Worm (Caenorhabditis elegans) whole organism, L2 larva: ENCODE results near the gene cab-1.

Experiments used
- C34F6.9 ChIP-seq: fragments of 150-350 bp; optimal IDR thresholded peaks from 2 replicates; lab custom pipeline; 2014; ENCODE audit warnings: missing biosample characterization, missing genetic modification characterization
- F13H6.1 ChIP-seq: sonication (generic microtip); optimal IDR thresholded peaks from 2 replicates; lab custom pipeline; 2016; ENCODE audit warnings: missing genetic modification characterization, missing compliant biosample characterization
- R02D3.7 ChIP-seq: fragments of 150-350 bp; optimal IDR thresholded peaks from 2 replicates; lab custom pipeline; 2014; ENCODE audit warnings: missing biosample characterization, missing genetic modification characterization
- Y55F3AM.14 ChIP-seq: fragments of 200-800 bp; sonication (Bioruptor generic); optimal IDR thresholded peaks from 2 replicates; lab custom pipeline; 2018; ENCODE audit warnings: mild to moderate bottlenecking, missing genetic modification characterization, missing compliant biosample characterization
- ZK546.5 ChIP-seq: sonication (generic microtip); optimal IDR thresholded peaks from 2 replicates; lab custom pipeline; 2017; ENCODE audit warnings: missing biosample characterization, missing genetic modification characterization
- alr-1 ChIP-seq: fragments of 150-350 bp; optimal IDR thresholded peaks from 2 replicates; lab custom pipeline; 2014; ENCODE audit warnings: missing biosample characterization, missing genetic modification characterization
- aly-2 ChIP-seq: fragments of 150-350 bp; optimal IDR thresholded peaks from 2 replicates; lab custom pipeline; 2014; ENCODE audit warnings: missing biosample characterization, missing genetic modification characterization
- ama-1 ChIP-seq: fragments of 150-350 bp; optimal IDR thresholded peaks from 2 replicates; lab custom pipeline; 2018; ENCODE audit warnings: inconsistent platforms
- blmp-1 ChIP-seq: sonication (generic microtip); optimal IDR thresholded peaks from 2 replicates; lab custom pipeline; 2017; ENCODE audit warnings: missing genetic modification characterization, mild to moderate bottlenecking, missing compliant biosample characterization, antibody characterized with exemption, moderate library complexity; ENCODE audit not compliant: insufficient read depth
- ceh-16 ChIP-seq: fragments of 150-350 bp; optimal IDR thresholded peaks from 2 replicates; lab custom pipeline; 2014; ENCODE audit warnings: missing biosample characterization, missing genetic modification characterization
- ceh-82 ChIP-seq: fragments of 150-350 bp; optimal IDR thresholded peaks from 2 replicates; lab custom pipeline; 2014; ENCODE audit warnings: missing biosample characterization, missing genetic modification characterization
- crh-2 ChIP-seq: sonication (generic microtip); optimal IDR thresholded peaks from 2 replicates; lab custom pipeline; 2017; ENCODE audit warnings: missing biosample characterization, missing genetic modification characterization
- dmd-4 ChIP-seq: sonication (generic microtip); optimal IDR thresholded peaks from 2 replicates; lab custom pipeline; 2017; ENCODE audit warnings: missing biosample characterization, missing genetic modification characterization
- egl-27 ChIP-seq: sonication (generic microtip); optimal IDR thresholded peaks from 3 replicates; lab custom pipeline; 2017; ENCODE audit warnings: missing biosample characterization, missing genetic modification reagents, missing genetic modification characterization
- elt-1 ChIP-seq: fragments of 150-350 bp; optimal IDR thresholded peaks from 2 replicates; lab custom pipeline; 2014; ENCODE audit warnings: missing biosample characterization, missing genetic modification characterization
- elt-3 ChIP-seq: sonication (generic microtip); optimal IDR thresholded peaks from 2 replicates; lab custom pipeline; 2017; ENCODE audit warnings: missing biosample characterization, missing genetic modification characterization
- fos-1 ChIP-seq: fragments of 150-350 bp; optimal IDR thresholded peaks from 2 replicates; lab custom pipeline; 2014; ENCODE audit warnings: missing biosample characterization, missing genetic modification characterization
- gmeb-1 ChIP-seq: fragments of 150-350 bp; optimal IDR thresholded peaks from 2 replicates; lab custom pipeline; 2014; ENCODE audit warnings: missing biosample characterization, missing genetic modification characterization
- lin-11 ChIP-seq: fragments of 150-350 bp; sonication (generic microtip); optimal IDR thresholded peaks from 2 replicates; lab custom pipeline; 2014; ENCODE audit warnings: missing biosample characterization, missing genetic modification characterization, inconsistent platforms, mixed read lengths
- lin-13 ChIP-seq: fragments of 150-350 bp; optimal IDR thresholded peaks from 2 replicates; lab custom pipeline; 2014; ENCODE audit warnings: missing biosample characterization, missing genetic modification reagents, missing genetic modification characterization
- lin-39 ChIP-seq: fragments of 150-350 bp; optimal IDR thresholded peaks from 2 replicates; lab custom pipeline; 2014; ENCODE audit warnings: missing biosample characterization, missing genetic modification reagents, missing genetic modification characterization
- lsy-2 ChIP-seq, 2 experiments: fragments of 150-350 bp in 1 of 2; sonication (generic microtip) in 1 of 2; optimal IDR thresholded peaks; 2 replicates each; lab custom pipeline; 2014 to 2017; ENCODE audit warnings: missing biosample characterization in 2 of 2, missing genetic modification characterization in 2 of 2
- mab-5 ChIP-seq: fragments of 150-350 bp; optimal IDR thresholded peaks from 2 replicates; lab custom pipeline; 2014; ENCODE audit warnings: missing biosample characterization, missing genetic modification characterization
- mbf-1 ChIP-seq: sonication (generic microtip); optimal IDR thresholded peaks from 2 replicates; lab custom pipeline; 2017; ENCODE audit warnings: missing biosample characterization, missing genetic modification characterization
- mdl-1 ChIP-seq, 2 experiments: fragments of 150-350 bp in 1 of 2; sonication (generic microtip) in 1 of 2; optimal IDR thresholded peaks; 2 replicates each; lab custom pipeline; 2017; ENCODE audit warnings: missing biosample characterization in 2 of 2, missing genetic modification characterization in 2 of 2
- nhr-10 ChIP-seq: sonication (generic microtip); optimal IDR thresholded peaks from 2 replicates; lab custom pipeline; 2017; ENCODE audit warnings: missing biosample characterization, missing genetic modification characterization
- nhr-11 ChIP-seq: fragments of 150-350 bp; optimal IDR thresholded peaks from 2 replicates; lab custom pipeline; 2014; ENCODE audit warnings: missing biosample characterization, missing genetic modification characterization
- nhr-12 ChIP-seq: fragments of 150-350 bp; optimal IDR thresholded peaks from 2 replicates; lab custom pipeline; 2014; ENCODE audit warnings: missing biosample characterization, missing genetic modification characterization
- nhr-129 ChIP-seq: fragments of 150-350 bp; optimal IDR thresholded peaks from 2 replicates; lab custom pipeline; 2014; ENCODE audit warnings: missing biosample characterization, missing genetic modification characterization
- nhr-21 ChIP-seq: fragments of 150-350 bp; optimal IDR thresholded peaks from 2 replicates; lab custom pipeline; 2014; ENCODE audit warnings: missing biosample characterization, missing genetic modification characterization
- nhr-23 ChIP-seq: fragments of 150-350 bp; optimal IDR thresholded peaks from 2 replicates; lab custom pipeline; 2014; ENCODE audit warnings: missing biosample characterization, missing genetic modification reagents, missing genetic modification characterization
- nhr-237 ChIP-seq: fragments of 150-350 bp; optimal IDR thresholded peaks from 2 replicates; lab custom pipeline; 2014; ENCODE audit warnings: missing biosample characterization, missing genetic modification characterization
- nhr-25 ChIP-seq: fragments of 150-350 bp; sonication (generic microtip); optimal IDR thresholded peaks from 3 replicates; lab custom pipeline; 2014; ENCODE audit warnings: missing biosample characterization, missing genetic modification characterization
- nhr-6 ChIP-seq: fragments of 150-350 bp; optimal IDR thresholded peaks from 2 replicates; lab custom pipeline; 2014; ENCODE audit warnings: missing biosample characterization, missing genetic modification characterization
- nhr-77 ChIP-seq: fragments of 150-350 bp; optimal IDR thresholded peaks from 2 replicates; lab custom pipeline; 2014; ENCODE audit warnings: missing biosample characterization, missing genetic modification characterization
- peb-1 ChIP-seq: fragments of 150-350 bp; optimal IDR thresholded peaks from 2 replicates; lab custom pipeline; 2014; ENCODE audit warnings: missing biosample characterization, missing genetic modification characterization
- sem-4 ChIP-seq: fragments of 150-350 bp; optimal IDR thresholded peaks from 2 replicates; lab custom pipeline; 2014; ENCODE audit warnings: missing biosample characterization, missing genetic modification reagents, missing genetic modification characterization
- skn-1 ChIP-seq: sonication (generic microtip); optimal IDR thresholded peaks from 2 replicates; lab custom pipeline; 2017; ENCODE audit warnings: missing biosample characterization, missing genetic modification characterization
- sma-3 ChIP-seq: sonication (generic microtip); optimal IDR thresholded peaks from 2 replicates; lab custom pipeline; 2016; ENCODE audit warnings: missing genetic modification reagents, missing genetic modification characterization, missing compliant biosample characterization
- sma-9 ChIP-seq, 2 experiments: fragments of 150-350 bp in 1 of 2; sonication (generic microtip) in 1 of 2; optimal IDR thresholded peaks; 2 replicates each; lab custom pipeline; 2014 to 2016; ENCODE audit warnings: missing genetic modification characterization in 2 of 2, mild to moderate bottlenecking in 1 of 2, missing biosample characterization in 1 of 2, missing compliant biosample characterization in 1 of 2, missing genetic modification reagents in 1 of 2, moderate library complexity in 1 of 2
- snpc-4 ChIP-seq: fragments of 150-350 bp; optimal IDR thresholded peaks from 2 replicates; lab custom pipeline; 2014; ENCODE audit warnings: missing biosample characterization, missing genetic modification characterization
- unc-39 ChIP-seq: fragments of 150-350 bp; optimal IDR thresholded peaks from 2 replicates; lab custom pipeline; 2014; ENCODE audit warnings: missing biosample characterization, missing genetic modification characterization
- unc-55 ChIP-seq: fragments of 150-350 bp; sonication (generic microtip); optimal IDR thresholded peaks from 3 replicates; lab custom pipeline; 2014; ENCODE audit warnings: missing biosample characterization, missing genetic modification reagents, missing genetic modification characterization
- unc-62 ChIP-seq: fragments of 150-350 bp; optimal IDR thresholded peaks from 2 replicates; lab custom pipeline; 2014; ENCODE audit warnings: missing biosample characterization, missing genetic modification reagents, missing genetic modification characterization
- zag-1 ChIP-seq: fragments of 150-350 bp; optimal IDR thresholded peaks from 2 replicates; lab custom pipeline; 2014; ENCODE audit warnings: missing biosample characterization, missing genetic modification characterization
- ztf-1 ChIP-seq: fragments of 200-800 bp; sonication (Bioruptor generic); conservative IDR thresholded peaks from 2 replicates; pipeline ENCODE4 v1.3.6; 2022; ENCODE audit warnings: missing genetic modification characterization, missing compliant biosample characterization
- ztf-11 ChIP-seq: sonication (generic microtip); optimal IDR thresholded peaks from 2 replicates; lab custom pipeline; 2017; ENCODE audit warnings: missing biosample characterization, missing genetic modification characterization
- ztf-4 ChIP-seq: fragments of 150-350 bp; optimal IDR thresholded peaks from 2 replicates; lab custom pipeline; 2014; ENCODE audit warnings: missing biosample characterization, missing genetic modification characterization

cab-1 gene

ce11 chrX:12173989-12174388, 38.7 kb downstream of the cab-1 start:
- TF ChIP-seq aly-2 (tag; lab: Kevin White, UChicago) = no peak
- peak; percentile 40 for TF ChIP-seq sma-9 (GFP tag; optimal IDR thresholded peaks at IDR 0.05; lab: Kevin White, UChicago)
- no peak for TF ChIP-seq sma-9 (tag; optimal IDR thresholded peaks at IDR 0.05; lab: Kevin White, UChicago)
- peak; percentile 32 for TF ChIP-seq fos-1 (tag; lab: Kevin White, UChicago)

- TF ChIP-seq lin-39 (tag; lab: Kevin White, UChicago) (no peak), sma-3 (GFP tag; lab: Kevin White, UChicago) (peak; percentile 27), ztf-4 (tag; lab: Kevin White, UChicago) (no peak), ztf-11 (tag; lab: Kevin White, UChicago) (no peak), nhr-6 (tag; lab: Kevin White, UChicago) (no peak), crh-2 (tag; lab: Kevin White, UChicago) (peak; percentile 32), nhr-21 (no peak), egl-27 (tag; lab: Kevin White, UChicago) (no peak), R02D3.7 (tag; lab: Kevin White, UChicago) (no peak), nhr-11 (tag; lab: Kevin White, UChicago) (no peak), blmp-1 (no peak), unc-55 (GFP tag; lab: Kevin White, UChicago) (no peak), gmeb-1 (tag; lab: Kevin White, UChicago) (no peak), nhr-12 (tag; lab: Kevin White, UChicago) (no peak), aly-2 (tag; lab: Kevin White, UChicago) (no peak), mab-5 (tag; lab: Kevin White, UChicago) (no peak), ceh-82 (no peak), nhr-23 (tag; lab: Kevin White, UChicago) (no peak), nhr-10 (no peak), snpc-4 (tag; lab: Kevin White, UChicago) (no peak), zag-1 (no peak), lin-11 (tag; lab: Kevin White, UChicago) (no peak), ceh-16 (tag; lab: Kevin White, UChicago) (peak; percentile 96), sem-4 (tag; lab: Kevin White, UChicago) (no peak), sma-9 (GFP tag; optimal IDR thresholded peaks at IDR 0.05; lab: Kevin White, UChicago) (peak; percentile 84), sma-9 (tag; optimal IDR thresholded peaks at IDR 0.05; lab: Kevin White, UChicago) (no peak), mbf-1 (no peak), lin-13 (GFP tag; lab: Kevin White, UChicago) (no peak), nhr-77 (tag; lab: Kevin White, UChicago) (no peak), ama-1 (lab: Kevin White, UChicago) (no peak), ZK546.5 (no peak), elt-3 (tag; lab: Kevin White, UChicago) (no peak), nhr-25 (peak; percentile 47), mdl-1 (tag; optimal IDR thresholded peaks at IDR 0.05; lab: Kevin White, UChicago) (no peak), Y55F3AM.14 (GFP tag; lab: Kevin White, UChicago) (no peak), nhr-237 (tag; lab: Kevin White, UChicago) (no peak), elt-1 (tag; lab: Kevin White, UChicago) (peak; percentile 37), lsy-2 (tag; optimal IDR thresholded peaks at IDR 0.05; lab: Kevin White, UChicago) (no peak), dmd-4 (tag; lab: Kevin White, UChicago) (no peak), skn-1 (no peak), ztf-1 (no peak), peb-1 (no peak), fos-1 (tag; lab: Kevin White, UChicago) (peak; percentile 28), alr-1 (tag; lab: Kevin White, UChicago) (no peak), C34F6.9 (tag; lab: Kevin White, UChicago) (no peak), unc-39 (tag; lab: Kevin White, UChicago) (no peak), unc-62 (no peak), F13H6.1 (tag; lab: Kevin White, UChicago) (peak; percentile 27), nhr-129 (tag; lab: Kevin White, UChicago) (peak; percentile 54)
- TF ChIP-seq, all 48 proteins: peak for 9
These were observed 40.1 kb downstream of the cab-1 start for ce11 chrX:12172482-12173134.
